Worm (Caenorhabditis elegans) whole organism, midembryonic: ENCODE measurements around the gene fars-3.

Experiments used
- T22C8.4 ChIP-seq: fragments of 200-800 bp; sonication (Bioruptor generic); IDR thresholded peaks from 2 replicates; pipeline ENCODE4 v1.3.6; 2022; ENCODE audit warnings: missing genetic modification characterization, missing compliant biosample characterization
- cog-1 ChIP-seq: sonication (generic microtip); optimal IDR thresholded peaks from 2 replicates; lab custom pipeline; 2016; ENCODE audit warnings: missing genetic modification characterization, missing compliant biosample characterization
- flt-1 ChIP-seq: fragments of 200-800 bp; sonication (Bioruptor generic); IDR thresholded peaks from 2 replicates; pipeline ENCODE4 v1.3.6; 2022; ENCODE audit warnings: missing genetic modification characterization, missing compliant biosample characterization
- med-1 ChIP-seq: sonication (generic microtip); optimal IDR thresholded peaks from 2 replicates; lab custom pipeline; 2017; ENCODE audit warnings: missing genetic modification characterization, mild to moderate bottlenecking, missing compliant biosample characterization, antibody characterized with exemption, missing genetic modification reagents; ENCODE audit not compliant: insufficient read depth
- ref-1 ChIP-seq: fragments of 200-800 bp; sonication (Bioruptor generic); conservative IDR thresholded peaks from 2 replicates; pipeline ENCODE4 v1.3.6; 2022; ENCODE audit warnings: missing genetic modification reagents, missing genetic modification characterization, missing compliant biosample characterization
- ztf-23 ChIP-seq: fragments of 200-800 bp; sonication (Bioruptor generic); IDR thresholded peaks from 2 replicates; pipeline ENCODE4 v1.3.6; 2022; ENCODE audit warnings: missing genetic modification reagents, missing genetic modification characterization, missing compliant biosample characterization
- ztf-29 ChIP-seq: fragments of 200-800 bp; sonication (Bioruptor generic); IDR thresholded peaks from 2 replicates; pipeline ENCODE4 v1.3.6; 2022; ENCODE audit warnings: missing genetic modification reagents, missing genetic modification characterization, missing compliant biosample characterization

ce11 chrII:8442176-8442575 lies 22.5 kb upstream of the fars-3 start:
- TF ChIP-seq flt-1 (GFP tag; lab: Robert Waterston, UW) (no peak), ref-1 (GFP tag; lab: Robert Waterston, UW) (no peak), med-1 (GFP tag; lab: Kevin White, UChicago) (no peak), ztf-29 (GFP tag; lab: Robert Waterston, UW) (no peak; the same call in 1 of the 2 replicates), cog-1 (tag; lab: Kevin White, UChicago) (no peak), ztf-23 (GFP tag; lab: Robert Waterston, UW) (no peak), T22C8.4 (GFP tag; lab: Robert Waterston, UW) (no peak)
